Worm (Caenorhabditis elegans) whole organism, L1 larva: ENCODE measurements around the gene EEED8.14.

Experiments
- ces-1 ChIP-seq: fragments of 150-350 bp; optimal IDR thresholded peaks from 2 replicates; lab custom pipeline; 2014; ENCODE audit warnings: missing biosample characterization, missing genetic modification reagents, missing genetic modification characterization
- nhr-76 ChIP-seq: sonication (generic microtip); optimal IDR thresholded peaks from 2 replicates; lab custom pipeline; 2017; ENCODE audit warnings: missing biosample characterization, missing genetic modification characterization
- sptf-1 ChIP-seq: fragments of 150-350 bp; optimal IDR thresholded peaks from 2 replicates; lab custom pipeline; 2014; ENCODE audit warnings: missing biosample characterization, missing genetic modification characterization
- tlp-1 ChIP-seq: fragments of 150-350 bp; optimal IDR thresholded peaks from 2 replicates; lab custom pipeline; 2014; ENCODE audit warnings: missing biosample characterization, missing genetic modification characterization

ce11 chrII:5387217-5387616, 26.6 kb downstream of the EEED8.14 start, which contains the start of gene ccpp-6:
- TF ChIP-seq sptf-1 (tag; lab: Kevin White, UChicago), result no peak
- no peak for TF ChIP-seq ces-1 (GFP tag; lab: Kevin White, UChicago)
- TF ChIP-seq nhr-76 (tag; lab: Kevin White, UChicago), result no peak
- no peak for TF ChIP-seq tlp-1 (tag; lab: Kevin White, UChicago)
